Fruit fly (Drosophila melanogaster): ENCODE measurements around the gene CG18628.

Gene CG18628

dm6 chr3L:10651271-10651670, 11.7 kb downstream of the CG18628 start:
- 0 out of 3 replicates have a peak, but pooled peaks have one; percentile 28 for TF ChIP-seq CG2199 (GFP tag; IDR thresholded peaks at IDR 0.05)
- TF ChIP-seq Deaf1 (tag; optimal IDR thresholded peaks at IDR 0.05), result no peak
- peak; percentile 52; the same call in 1 of the 3 replicates for TF ChIP-seq sr (GFP tag; IDR thresholded peaks at IDR 0.05)

dm6 chr3L:10652487-10652886, 12.9 kb downstream of the CG18628 start:
- no peak for TF ChIP-seq Deaf1 (tag; optimal IDR thresholded peaks at IDR 0.05)
- TF ChIP-seq CG1233 (GFP tag; optimal IDR thresholded peaks at IDR 0.05), result no peak
- TF ChIP-seq HmgD (GFP tag; optimal IDR thresholded peaks at IDR 0.05), result no peak
- TF ChIP-seq lilli (GFP tag; optimal IDR thresholded peaks at IDR 0.05), result no peak
- no peak for TF ChIP-seq hbn (GFP tag; IDR thresholded peaks at IDR 0.05; ENCODE audit: partially characterized antibody)

dm6 chr3L:10654439-10654838, 14.9 kb downstream of the CG18628 start:
- TF ChIP-seq gem (tag; optimal IDR thresholded peaks at IDR 0.05) (peak; percentile 19), CG1603 (tag; optimal IDR thresholded peaks at IDR 0.05) (peak; percentile 8), unc-4 (GFP tag; IDR thresholded peaks at IDR 0.05; ENCODE audit: partially characterized antibody) (no peak), sens (GFP tag) (peak; percentile 55), CG31224 (GFP tag; IDR thresholded peaks at IDR 0.05) (no peak), gt (GFP tag; IDR thresholded peaks at IDR 0.05) (no peak), Eip74EF (GFP tag; optimal IDR thresholded peaks at IDR 0.05) (no peak), Neu2 (GFP tag; optimal IDR thresholded peaks at IDR 0.05; ENCODE audit: borderline replicate concordance) (no peak), B-H1 (GFP tag; IDR thresholded peaks at IDR 0.05) (no peak), D19B (GFP tag; optimal IDR thresholded peaks at IDR 0.05) (no peak), Med (GFP tag) (peak; percentile 67), Pdp1 (GFP tag; optimal IDR thresholded peaks at IDR 0.05) (peak in 1 of 2 experiments; percentile 34), Aef1 (GFP tag; IDR thresholded peaks at IDR 0.05) (no peak), her (GFP tag; optimal IDR thresholded peaks at IDR 0.05) (no peak), peb (GFP tag; IDR thresholded peaks at IDR 0.05) (no peak), Bgb (GFP tag; IDR thresholded peaks at IDR 0.05; ENCODE audit: partially characterized antibody) (no peak)

- TF ChIP-seq CG9932 (GFP tag; IDR thresholded peaks at IDR 0.05) (no peak), tgo (GFP tag; IDR thresholded peaks at IDR 0.05) (peak; percentile 29; the same call in 1 of the 3 replicates), CG11093 (GFP tag; IDR thresholded peaks at IDR 0.05) (no peak; the same call in 2 of the 3 replicates), CG2129 (GFP tag; IDR thresholded peaks at IDR 0.05; ENCODE audit: partially characterized antibody) (no peak), fd64A (GFP tag; optimal IDR thresholded peaks at IDR 0.05) (peak; percentile 85), CG4424 (GFP tag; optimal IDR thresholded peaks at IDR 0.05) (peak; percentile 60), CG11247 (GFP tag; IDR thresholded peaks at IDR 0.05) (no peak), unc-4 (GFP tag; IDR thresholded peaks at IDR 0.05; ENCODE audit: partially characterized antibody) (no peak), CG12104 (GFP tag; optimal IDR thresholded peaks at IDR 0.05) (peak; percentile 38), CG30020 (tag; optimal IDR thresholded peaks at IDR 0.05) (no peak), Tbp (GFP tag; optimal IDR thresholded peaks at IDR 0.05) (no peak), aop (GFP tag; IDR thresholded peaks at IDR 0.05) (no peak), onecut (GFP tag; IDR thresholded peaks at IDR 0.05) (peak; percentile 67), CG7786 (GFP tag; optimal IDR thresholded peaks at IDR 0.05) (peak; percentile 26), CG7963 (GFP tag; IDR thresholded peaks at IDR 0.05; ENCODE audit: partially characterized antibody) (no peak), dati (GFP tag; IDR thresholded peaks at IDR 0.05) (no peak), gro (GFP tag; optimal IDR thresholded peaks at IDR 0.05) (peak; percentile 36), cad (GFP tag; optimal IDR thresholded peaks at IDR 0.05) (no peak), vnd (GFP tag; IDR thresholded peaks at IDR 0.05; ENCODE audit: partially characterized antibody) (no peak), sc (optimal IDR thresholded peaks at IDR 0.05) (no peak), sc (GFP tag; optimal IDR thresholded peaks at IDR 0.05) (peak; percentile 62), CG17186 (GFP tag; optimal IDR thresholded peaks at IDR 0.05) (no peak), CG10321 (GFP tag; IDR thresholded peaks at IDR 0.05) (no peak), knrl (GFP tag; IDR thresholded peaks at IDR 0.05; ENCODE audit: partially characterized antibody) (no peak)
Measured at dm6 chr3L:10656451-10657198, 17.1 kb downstream of the CG18628 start.
